Worm (Caenorhabditis elegans) whole organism, L2 larva: ENCODE measurements around the gene nhr-124.

Experiments
- C34F6.9 ChIP-seq: fragments of 150-350 bp; optimal IDR thresholded peaks from 2 replicates; lab custom pipeline; 2014; ENCODE audit warnings: missing biosample characterization, missing genetic modification characterization
- F13H6.1 ChIP-seq: sonication (generic microtip); optimal IDR thresholded peaks from 2 replicates; lab custom pipeline; 2016; ENCODE audit warnings: missing genetic modification characterization, missing compliant biosample characterization
- R02D3.7 ChIP-seq: fragments of 150-350 bp; optimal IDR thresholded peaks from 2 replicates; lab custom pipeline; 2014; ENCODE audit warnings: missing biosample characterization, missing genetic modification characterization
- Y55F3AM.14 ChIP-seq: fragments of 200-800 bp; sonication (Bioruptor generic); optimal IDR thresholded peaks from 2 replicates; lab custom pipeline; 2018; ENCODE audit warnings: mild to moderate bottlenecking, missing genetic modification characterization, missing compliant biosample characterization
- ZK546.5 ChIP-seq: sonication (generic microtip); optimal IDR thresholded peaks from 2 replicates; lab custom pipeline; 2017; ENCODE audit warnings: missing biosample characterization, missing genetic modification characterization
- alr-1 ChIP-seq: fragments of 150-350 bp; optimal IDR thresholded peaks from 2 replicates; lab custom pipeline; 2014; ENCODE audit warnings: missing biosample characterization, missing genetic modification characterization
- ama-1 ChIP-seq: fragments of 150-350 bp; optimal IDR thresholded peaks from 2 replicates; lab custom pipeline; 2018; ENCODE audit warnings: inconsistent platforms
- blmp-1 ChIP-seq: sonication (generic microtip); optimal IDR thresholded peaks from 2 replicates; lab custom pipeline; 2017; ENCODE audit warnings: missing genetic modification characterization, mild to moderate bottlenecking, missing compliant biosample characterization, antibody characterized with exemption, moderate library complexity; ENCODE audit not compliant: insufficient read depth
- ceh-16 ChIP-seq: fragments of 150-350 bp; optimal IDR thresholded peaks from 2 replicates; lab custom pipeline; 2014; ENCODE audit warnings: missing biosample characterization, missing genetic modification characterization
- ceh-82 ChIP-seq: fragments of 150-350 bp; optimal IDR thresholded peaks from 2 replicates; lab custom pipeline; 2014; ENCODE audit warnings: missing biosample characterization, missing genetic modification characterization
- egl-27 ChIP-seq: sonication (generic microtip); optimal IDR thresholded peaks from 3 replicates; lab custom pipeline; 2017; ENCODE audit warnings: missing biosample characterization, missing genetic modification reagents, missing genetic modification characterization
- elt-1 ChIP-seq: fragments of 150-350 bp; optimal IDR thresholded peaks from 2 replicates; lab custom pipeline; 2014; ENCODE audit warnings: missing biosample characterization, missing genetic modification characterization
- elt-3 ChIP-seq: sonication (generic microtip); optimal IDR thresholded peaks from 2 replicates; lab custom pipeline; 2017; ENCODE audit warnings: missing biosample characterization, missing genetic modification characterization
- fos-1 ChIP-seq: fragments of 150-350 bp; optimal IDR thresholded peaks from 2 replicates; lab custom pipeline; 2014; ENCODE audit warnings: missing biosample characterization, missing genetic modification characterization
- lin-11 ChIP-seq: fragments of 150-350 bp; sonication (generic microtip); optimal IDR thresholded peaks from 2 replicates; lab custom pipeline; 2014; ENCODE audit warnings: missing biosample characterization, missing genetic modification characterization, inconsistent platforms, mixed read lengths
- lin-39 ChIP-seq: fragments of 150-350 bp; optimal IDR thresholded peaks from 2 replicates; lab custom pipeline; 2014; ENCODE audit warnings: missing biosample characterization, missing genetic modification reagents, missing genetic modification characterization
- lsy-2 ChIP-seq, 2 experiments: fragments of 150-350 bp in 1 of 2; sonication (generic microtip) in 1 of 2; optimal IDR thresholded peaks; 2 replicates each; lab custom pipeline; 2014 to 2017; ENCODE audit warnings: missing biosample characterization in 2 of 2, missing genetic modification characterization in 2 of 2
- mab-5 ChIP-seq: fragments of 150-350 bp; optimal IDR thresholded peaks from 2 replicates; lab custom pipeline; 2014; ENCODE audit warnings: missing biosample characterization, missing genetic modification characterization
- mbf-1 ChIP-seq: sonication (generic microtip); optimal IDR thresholded peaks from 2 replicates; lab custom pipeline; 2017; ENCODE audit warnings: missing biosample characterization, missing genetic modification characterization
- mdl-1 ChIP-seq, 2 experiments: fragments of 150-350 bp in 1 of 2; sonication (generic microtip) in 1 of 2; optimal IDR thresholded peaks; 2 replicates each; lab custom pipeline; 2017; ENCODE audit warnings: missing biosample characterization in 2 of 2, missing genetic modification characterization in 2 of 2
- nhr-10 ChIP-seq: sonication (generic microtip); optimal IDR thresholded peaks from 2 replicates; lab custom pipeline; 2017; ENCODE audit warnings: missing biosample characterization, missing genetic modification characterization
- nhr-11 ChIP-seq: fragments of 150-350 bp; optimal IDR thresholded peaks from 2 replicates; lab custom pipeline; 2014; ENCODE audit warnings: missing biosample characterization, missing genetic modification characterization
- nhr-12 ChIP-seq: fragments of 150-350 bp; optimal IDR thresholded peaks from 2 replicates; lab custom pipeline; 2014; ENCODE audit warnings: missing biosample characterization, missing genetic modification characterization
- nhr-129 ChIP-seq: fragments of 150-350 bp; optimal IDR thresholded peaks from 2 replicates; lab custom pipeline; 2014; ENCODE audit warnings: missing biosample characterization, missing genetic modification characterization
- nhr-21 ChIP-seq: fragments of 150-350 bp; optimal IDR thresholded peaks from 2 replicates; lab custom pipeline; 2014; ENCODE audit warnings: missing biosample characterization, missing genetic modification characterization
- nhr-237 ChIP-seq: fragments of 150-350 bp; optimal IDR thresholded peaks from 2 replicates; lab custom pipeline; 2014; ENCODE audit warnings: missing biosample characterization, missing genetic modification characterization
- nhr-6 ChIP-seq: fragments of 150-350 bp; optimal IDR thresholded peaks from 2 replicates; lab custom pipeline; 2014; ENCODE audit warnings: missing biosample characterization, missing genetic modification characterization
- peb-1 ChIP-seq: fragments of 150-350 bp; optimal IDR thresholded peaks from 2 replicates; lab custom pipeline; 2014; ENCODE audit warnings: missing biosample characterization, missing genetic modification characterization
- sem-4 ChIP-seq: fragments of 150-350 bp; optimal IDR thresholded peaks from 2 replicates; lab custom pipeline; 2014; ENCODE audit warnings: missing biosample characterization, missing genetic modification reagents, missing genetic modification characterization
- skn-1 ChIP-seq: sonication (generic microtip); optimal IDR thresholded peaks from 2 replicates; lab custom pipeline; 2017; ENCODE audit warnings: missing biosample characterization, missing genetic modification characterization
- sma-3 ChIP-seq: sonication (generic microtip); optimal IDR thresholded peaks from 2 replicates; lab custom pipeline; 2016; ENCODE audit warnings: missing genetic modification reagents, missing genetic modification characterization, missing compliant biosample characterization
- snpc-4 ChIP-seq: fragments of 150-350 bp; optimal IDR thresholded peaks from 2 replicates; lab custom pipeline; 2014; ENCODE audit warnings: missing biosample characterization, missing genetic modification characterization
- unc-39 ChIP-seq: fragments of 150-350 bp; optimal IDR thresholded peaks from 2 replicates; lab custom pipeline; 2014; ENCODE audit warnings: missing biosample characterization, missing genetic modification characterization
- unc-55 ChIP-seq: fragments of 150-350 bp; sonication (generic microtip); optimal IDR thresholded peaks from 3 replicates; lab custom pipeline; 2014; ENCODE audit warnings: missing biosample characterization, missing genetic modification reagents, missing genetic modification characterization
- unc-62 ChIP-seq: fragments of 150-350 bp; optimal IDR thresholded peaks from 2 replicates; lab custom pipeline; 2014; ENCODE audit warnings: missing biosample characterization, missing genetic modification reagents, missing genetic modification characterization
- ztf-4 ChIP-seq: fragments of 150-350 bp; optimal IDR thresholded peaks from 2 replicates; lab custom pipeline; 2014; ENCODE audit warnings: missing biosample characterization, missing genetic modification characterization

nhr-124 gene

ce11 chrV:3886104-3886503, at the start of gene nhr-124:
TSS of gene nhr-124 (minus strand) at chrV:3886204.
- TF ChIP-seq ceh-82 (tag; lab: Kevin White, UChicago) = no peak

ce11 chrV:3931326-3931725, 45.3 kb upstream of the nhr-124 start, which contains the start of gene srx-63:
TSS of gene srx-63 (plus strand) at chrV:3931626.
- no peak for TF ChIP-seq peb-1 (tag; lab: Kevin White, UChicago)
- no peak for TF ChIP-seq snpc-4 (tag; lab: Kevin White, UChicago)
- no peak for TF ChIP-seq unc-39
- TF ChIP-seq fos-1 (tag; lab: Kevin White, UChicago) = no peak
- no peak for TF ChIP-seq sem-4 (tag; lab: Kevin White, UChicago)
- TF ChIP-seq nhr-21 = no peak
- TF ChIP-seq ztf-4 (tag; lab: Kevin White, UChicago) = no peak
- no peak for TF ChIP-seq nhr-6 (tag; lab: Kevin White, UChicago)
- no peak for TF ChIP-seq ceh-16 (tag; lab: Kevin White, UChicago)
- no peak for TF ChIP-seq nhr-129
- TF ChIP-seq mab-5 (tag; lab: Kevin White, UChicago) = no peak
- no peak for TF ChIP-seq unc-55
- no peak for TF ChIP-seq nhr-10
- no peak for TF ChIP-seq ceh-82 (tag; lab: Kevin White, UChicago)

- no peak for TF ChIP-seq elt-3 (tag; lab: Kevin White, UChicago)
- TF ChIP-seq ceh-16 (tag; lab: Kevin White, UChicago) = no peak
- no peak for TF ChIP-seq R02D3.7 (tag; lab: Kevin White, UChicago)
- no peak for TF ChIP-seq C34F6.9
- no peak for TF ChIP-seq alr-1 (tag; lab: Kevin White, UChicago)
- TF ChIP-seq ceh-82 (tag; lab: Kevin White, UChicago) = no peak
- no peak for TF ChIP-seq skn-1
- TF ChIP-seq nhr-129 = no peak
- no peak for TF ChIP-seq fos-1 (tag; lab: Kevin White, UChicago)
Observed at ce11 chrV:3929099-3929498, 43.1 kb upstream of the nhr-124 start, which contains the start of gene srx-64. TSS of gene srx-64 (plus strand) at chrV:3929399.

- TF ChIP-seq elt-3 (tag; lab: Kevin White, UChicago) (no peak), lin-39 (tag; lab: Kevin White, UChicago) (no peak), nhr-12 (tag; lab: Kevin White, UChicago) (no peak), mdl-1 (tag; optimal IDR thresholded peaks at IDR 0.05; lab: Kevin White, UChicago) (no peak), egl-27 (tag; lab: Kevin White, UChicago) (no peak), nhr-11 (no peak), ztf-4 (tag; lab: Kevin White, UChicago) (no peak), blmp-1 (tag; lab: Kevin White, UChicago) (no peak), mbf-1 (no peak)
Observed at ce11 chrV:3927522-3927921, 41.5 kb upstream of the nhr-124 start.

- TF ChIP-seq lsy-2 (tag; optimal IDR thresholded peaks at IDR 0.05; lab: Kevin White, UChicago) (no peak), snpc-4 (tag; lab: Kevin White, UChicago) (no peak), ama-1 (lab: Kevin White, UChicago) (no peak), unc-62 (no peak), ZK546.5 (no peak), sem-4 (tag; lab: Kevin White, UChicago) (no peak), unc-55 (no peak), lin-39 (tag; lab: Kevin White, UChicago) (no peak), F13H6.1 (no peak)
Observed at ce11 chrV:3922547-3922946, 36.5 kb upstream of the nhr-124 start.

ce11 chrV:3921635-3922034, 35.6 kb upstream of the nhr-124 start, which contains the start of gene srx-65:
TSS of gene srx-65 (plus strand) at chrV:3921935.
- no peak for TF ChIP-seq nhr-6 (tag; lab: Kevin White, UChicago)
- TF ChIP-seq sma-3 = no peak
- no peak for TF ChIP-seq mbf-1
- no peak for TF ChIP-seq Y55F3AM.14 (GFP tag; lab: Kevin White, UChicago)
- TF ChIP-seq F13H6.1 = no peak
- no peak for TF ChIP-seq lin-11 (tag; lab: Kevin White, UChicago)
- no peak for TF ChIP-seq elt-1 (tag; lab: Kevin White, UChicago)
- no peak for TF ChIP-seq egl-27 (tag; lab: Kevin White, UChicago)
- TF ChIP-seq nhr-237 (tag; lab: Kevin White, UChicago) = no peak
- no peak for TF ChIP-seq alr-1 (tag; lab: Kevin White, UChicago)
- no peak for TF ChIP-seq lsy-2 (tag; optimal IDR thresholded peaks at IDR 0.05; lab: Kevin White, UChicago)
- TF ChIP-seq, all 48 proteins: peak for 0
